Worm (Caenorhabditis elegans) whole organism, L4/young adult: ENCODE results near the gene F11A5.5.

ENCODE experiments used
- W03F9.2 ChIP-seq: fragments of 150-350 bp; optimal IDR thresholded peaks from 2 replicates; lab custom pipeline; 2014; ENCODE audit warnings: missing biosample characterization, missing genetic modification characterization
- dao-5 ChIP-seq: sonication (generic microtip); optimal IDR thresholded peaks from 2 replicates; lab custom pipeline; 2016; ENCODE audit warnings: missing genotype, missing genetic modification characterization, moderate library complexity, missing compliant biosample characterization
- him-1 ChIP-seq: sonication (generic microtip); optimal IDR thresholded peaks from 2 replicates; lab custom pipeline; 2016; ENCODE audit warnings: missing genotype, missing genetic modification reagents, missing genetic modification characterization, missing compliant biosample characterization

DNA sequence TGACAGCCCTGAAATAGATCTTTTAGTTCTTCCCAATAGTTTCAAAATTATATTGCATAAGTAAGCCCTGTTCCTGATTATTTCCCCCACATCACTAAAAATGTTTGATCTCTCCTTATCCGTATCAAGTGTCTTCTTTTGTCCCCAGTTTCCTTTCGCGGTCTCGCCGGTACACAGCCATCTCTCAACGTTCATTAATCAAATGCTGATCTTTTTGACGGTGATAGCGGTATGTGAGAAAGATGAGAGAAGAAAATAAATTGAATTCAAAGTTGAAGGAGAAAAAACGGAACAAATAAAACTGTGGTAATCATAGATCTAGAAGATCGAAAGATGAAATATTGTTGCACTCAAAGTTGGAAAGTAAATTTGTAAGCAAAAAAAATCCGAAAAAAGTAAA is 13.6 kb downstream of the F11A5.5 start:
- TF ChIP-seq him-1 (no peak), dao-5 (no peak), W03F9.2 (tag; lab: Kevin White, UChicago) (no peak)
